Fruit fly (Drosophila melanogaster): ENCODE data around the gene ND-B18.

ND-B18 gene

dm6 chrX:15026897-15027296 lies 36.6 kb upstream of the ND-B18 start (continued):
- no peak for TF ChIP-seq achi (GFP tag; optimal IDR thresholded peaks at IDR 0.05)
- TF ChIP-seq salr (GFP tag; optimal IDR thresholded peaks at IDR 0.05): no peak
- TF ChIP-seq CG7368 (GFP tag; optimal IDR thresholded peaks at IDR 0.05): peak; percentile 37
- TF ChIP-seq CG6808 (GFP tag; optimal IDR thresholded peaks at IDR 0.05): peak; percentile 26
- TF ChIP-seq lz (GFP tag; optimal IDR thresholded peaks at IDR 0.05): peak; percentile 51
- peak; percentile 31 for TF ChIP-seq Hr4 (GFP tag; optimal IDR thresholded peaks at IDR 0.05)
- no peak for TF ChIP-seq fd59A (GFP tag; optimal IDR thresholded peaks at IDR 0.05)
- no peak for TF ChIP-seq fd85E (GFP tag; optimal IDR thresholded peaks at IDR 0.05)

- TF ChIP-seq CG1621 (tag; optimal IDR thresholded peaks at IDR 0.05) (no peak), lz (GFP tag; optimal IDR thresholded peaks at IDR 0.05) (no peak), CG31627 (GFP tag; optimal IDR thresholded peaks at IDR 0.05) (no peak), eg (GFP tag; IDR thresholded peaks at IDR 0.05) (no peak), Hr4 (GFP tag; optimal IDR thresholded peaks at IDR 0.05) (no peak), Ets21C (GFP tag; optimal IDR thresholded peaks at IDR 0.05) (no peak), Eip78C (GFP tag) (no peak), CG4318 (GFP tag; optimal IDR thresholded peaks at IDR 0.05) (no peak), fd85E (GFP tag; optimal IDR thresholded peaks at IDR 0.05) (no peak)
Observed at dm6 chrX:15028152-15028551, 35.4 kb upstream of the ND-B18 start.

- TF ChIP-seq CG11294 (GFP tag; IDR thresholded peaks at IDR 0.05): no peak
- TF ChIP-seq CG3919 (GFP tag; optimal IDR thresholded peaks at IDR 0.05): peak; percentile 7
- 0 out of 3 replicates have a peak, but pooled peaks have one; percentile 31 for TF ChIP-seq CG6163 (GFP tag; IDR thresholded peaks at IDR 0.05)
- TF ChIP-seq Sox102F (GFP tag; optimal IDR thresholded peaks at IDR 0.05): no peak
- TF ChIP-seq fd59A (GFP tag; optimal IDR thresholded peaks at IDR 0.05): no peak
- no peak for TF ChIP-seq CG6808 (GFP tag; optimal IDR thresholded peaks at IDR 0.05)
- TF ChIP-seq dsx (GFP tag; optimal IDR thresholded peaks at IDR 0.05; ENCODE audit: poor library complexity, severe bottlenecking): peak; percentile 84
Observed at dm6 chrX:15029864-15030263, 33.7 kb upstream of the ND-B18 start.

- TF ChIP-seq CG3919 (GFP tag; optimal IDR thresholded peaks at IDR 0.05) (peak; percentile 35), CG15336 (GFP tag; IDR thresholded peaks at IDR 0.05) (peak; percentile 56), esn (GFP tag; optimal IDR thresholded peaks at IDR 0.05) (peak; percentile 34), CG7368 (GFP tag; optimal IDR thresholded peaks at IDR 0.05) (peak; percentile 18), vri (GFP tag; optimal IDR thresholded peaks at IDR 0.05) (peak; percentile 10), achi (GFP tag; optimal IDR thresholded peaks at IDR 0.05) (peak; percentile 36), CG4318 (GFP tag; optimal IDR thresholded peaks at IDR 0.05) (peak; percentile 13), fd85E (GFP tag; optimal IDR thresholded peaks at IDR 0.05) (no peak), CG11294 (GFP tag; IDR thresholded peaks at IDR 0.05) (peak; percentile 34; the same call in 1 of the 2 replicates), acj6 (GFP tag; optimal IDR thresholded peaks at IDR 0.05) (no peak), dsx (GFP tag; optimal IDR thresholded peaks at IDR 0.05; ENCODE audit: poor library complexity, severe bottlenecking) (no peak), pdm3 (GFP tag; optimal IDR thresholded peaks at IDR 0.05) (peak; percentile 23), lz (GFP tag; optimal IDR thresholded peaks at IDR 0.05) (peak; percentile 11), CG10631 (GFP tag; optimal IDR thresholded peaks at IDR 0.05) (no peak), svp (GFP tag) (peak; percentile 76), Smox (GFP tag; optimal IDR thresholded peaks at IDR 0.05) (peak; percentile 15), OdsH (GFP tag; optimal IDR thresholded peaks at IDR 0.05) (peak; percentile 7), CG8632 (GFP tag; optimal IDR thresholded peaks at IDR 0.05) (no peak), Sox14 (GFP tag; optimal IDR thresholded peaks at IDR 0.05) (peak; percentile 19), eg (GFP tag; IDR thresholded peaks at IDR 0.05) (peak; percentile 73), CG10669 (GFP tag; optimal IDR thresholded peaks at IDR 0.05) (peak; percentile 28), CG31627 (GFP tag; optimal IDR thresholded peaks at IDR 0.05) (peak; percentile 48), Met (GFP tag; optimal IDR thresholded peaks at IDR 0.05) (peak; percentile 33), CG8119 (GFP tag; IDR thresholded peaks at IDR 0.05) (0 out of 3 replicates have a peak, but pooled peaks have one; percentile 33), Sox102F (GFP tag; optimal IDR thresholded peaks at IDR 0.05) (peak; percentile 35), CG34406 (GFP tag; optimal IDR thresholded peaks at IDR 0.05) (peak; percentile 48), CG6163 (GFP tag; IDR thresholded peaks at IDR 0.05) (peak; percentile 57; the same call in 2 of the 3 replicates), CG6276 (GFP tag; optimal IDR thresholded peaks at IDR 0.05) (peak; percentile 43), CG3032 (tag; optimal IDR thresholded peaks at IDR 0.05) (no peak), Gug (GFP tag; IDR thresholded peaks at IDR 0.05) (no peak), CG32006 (GFP tag; optimal IDR thresholded peaks at IDR 0.05) (peak; percentile 37), Eip75B (GFP tag; optimal IDR thresholded peaks at IDR 0.05) (peak; percentile 21), CG11902 (GFP tag; optimal IDR thresholded peaks at IDR 0.05) (peak; percentile 13), spab (GFP tag; optimal IDR thresholded peaks at IDR 0.05) (no peak), topi (GFP tag; optimal IDR thresholded peaks at IDR 0.05) (peak; percentile 42), Eip78C (GFP tag) (peak; percentile 75), Hr39 (GFP tag; optimal IDR thresholded peaks at IDR 0.05) (peak; percentile 52), CG16779 (tag; optimal IDR thresholded peaks at IDR 0.05) (no peak)
Observed at dm6 chrX:15042499-15042898, 21.0 kb upstream of the ND-B18 start.

All from whole organism, prepupa.